Worm (Caenorhabditis elegans) whole organism, L4 larva: ENCODE measurements around the gene cmtr-1.

Experiments used
- attf-4 ChIP-seq: sonication (generic microtip); optimal IDR thresholded peaks from 3 replicates; lab custom pipeline; 2017; ENCODE audit warnings: missing biosample characterization, missing genetic modification characterization
- set-16 ChIP-seq: fragments of 200-800 bp; sonication (Bioruptor generic); IDR thresholded peaks from 2 replicates; pipeline ENCODE4 v1.3.6; 2022; ENCODE audit warnings: missing genetic modification reagents, missing genetic modification characterization, missing compliant biosample characterization

DNA sequence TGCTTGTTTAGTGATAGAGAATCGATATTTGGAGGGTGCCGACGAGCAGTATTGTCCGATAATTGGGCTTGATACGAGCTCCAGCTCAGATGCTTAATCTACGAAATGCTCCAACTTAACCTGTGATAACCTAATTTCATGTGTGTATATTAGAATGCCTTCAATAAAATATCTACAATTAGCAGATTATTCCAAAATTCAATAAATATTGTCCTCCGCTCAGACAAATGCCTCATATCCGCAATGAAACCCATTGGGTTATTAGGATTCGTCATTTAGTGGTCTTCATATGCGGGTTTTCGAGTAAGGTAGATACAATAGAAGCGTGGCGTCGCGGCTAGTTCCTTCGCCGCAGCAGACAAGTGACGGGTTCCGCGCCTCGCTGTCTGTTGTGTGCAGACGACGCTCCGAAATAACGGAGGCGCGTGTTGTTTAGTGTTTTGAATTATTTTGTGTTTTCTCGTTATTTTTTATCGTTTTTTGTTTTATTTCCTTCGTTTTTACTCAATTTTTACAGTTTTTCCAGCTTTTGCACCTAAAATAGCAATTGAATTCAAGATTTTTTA, at the start of gene cmtr-1:
- TF ChIP-seq set-16 (GFP tag; lab: Robert Waterston, UW) (peak; percentile 60; the same call in 1 of the 2 replicates), attf-4 (tag; lab: Kevin White, UChicago) (no peak)
